Fruit fly (Drosophila melanogaster): ENCODE results near the gene CG32284.

dm6 chr3L:3164951-3165350 is 21.5 kb upstream of the CG32284 start, which contains the start of gene CG32280:
- no peak for TF ChIP-seq CG9705 (GFP tag; optimal IDR thresholded peaks at IDR 0.05)
- no peak for TF ChIP-seq brk (GFP tag; optimal IDR thresholded peaks at IDR 0.05)
- TF ChIP-seq Sp1 (GFP tag; optimal IDR thresholded peaks at IDR 0.05), result peak; percentile 15
- peak; percentile 66 for TF ChIP-seq h (GFP tag; optimal IDR thresholded peaks at IDR 0.05)
- TF ChIP-seq br (GFP tag; optimal IDR thresholded peaks at IDR 0.05), result no peak
